Fruit fly (Drosophila melanogaster) whole organism, embryonic: ENCODE results near the gene MED14.
A peak's percentile ranks its signal among the peaks of the same experiment; 100 is the strongest.

Source experiments
- Bgb ChIP-seq: fragments of 200-800 bp; sonication (Bioruptor generic); IDR thresholded peaks from 2 replicates; pipeline ENCODE4 v1.3.6; 2022; ENCODE audit warnings: missing biosample characterization, missing genetic modification characterization; ENCODE audit not compliant: partially characterized antibody
- CG1024 ChIP-seq: fragments of 200-800 bp; sonication (Bioruptor generic); IDR thresholded peaks from 2 replicates; pipeline ENCODE4 v1.3.6; 2022; ENCODE audit warnings: missing biosample characterization, missing genetic modification characterization
- CG11504 ChIP-seq: fragments of 200-800 bp; sonication (Bioruptor generic); optimal IDR thresholded peaks from 3 replicates; lab custom pipeline; 2019; ENCODE audit warnings: missing biosample characterization, mild to moderate bottlenecking, missing genetic modification characterization, moderate library complexity
- CG11560 ChIP-seq: fragments of 200-800 bp; sonication (Bioruptor generic); IDR thresholded peaks from 3 replicates; pipeline ENCODE4 v1.3.6; 2022; ENCODE audit warnings: missing biosample characterization, missing genetic modification characterization
- CG12659 ChIP-seq: fragments of 200-800 bp; sonication (Bioruptor generic); optimal IDR thresholded peaks from 3 replicates; lab custom pipeline; 2017; ENCODE audit warnings: mild to moderate bottlenecking, missing biosample characterization, missing genetic modification reagents, missing genetic modification characterization
- CG14710 ChIP-seq: fragments of 200-800 bp; sonication (Bioruptor generic); optimal IDR thresholded peaks from 3 replicates; lab custom pipeline; 2019; ENCODE audit warnings: missing biosample characterization, mild to moderate bottlenecking, missing genetic modification characterization, moderate library complexity
- CG14965 ChIP-seq: fragments of 200-800 bp; sonication (Bioruptor generic); optimal IDR thresholded peaks from 2 replicates; lab custom pipeline; 2016; ENCODE audit warnings: missing biosample characterization, missing genetic modification characterization, borderline replicate concordance
- CG16779 ChIP-seq: fragments of 200-800 bp; sonication (Bioruptor generic); IDR thresholded peaks from 2 replicates; pipeline ENCODE4 v1.3.6; 2022; ENCODE audit warnings: missing biosample characterization, missing genetic modification characterization
- CG16813 ChIP-seq: fragments of 200-800 bp; sonication (Bioruptor generic); IDR thresholded peaks from 3 replicates; pipeline ENCODE4 v1.3.6; 2022; ENCODE audit warnings: missing biosample characterization, missing genetic modification characterization; ENCODE audit not compliant: partially characterized antibody
- CG17385 ChIP-seq: fragments of 200-800 bp; sonication (Bioruptor generic); optimal IDR thresholded peaks from 3 replicates; lab custom pipeline; 2018; ENCODE audit warnings: missing biosample characterization, mild to moderate bottlenecking, missing genetic modification characterization
- CG42726 ChIP-seq: fragments of 200-800 bp; sonication (Bioruptor generic); IDR thresholded peaks from 2 replicates; pipeline ENCODE4 v1.3.6; 2022; ENCODE audit warnings: missing biosample characterization, missing genetic modification characterization; ENCODE audit not compliant: partially characterized antibody
- CG5180 ChIP-seq: fragments of 200-800 bp; sonication (Bioruptor generic); optimal IDR thresholded peaks from 3 replicates; lab custom pipeline; 2017; ENCODE audit warnings: missing biosample characterization, missing genetic modification characterization, mild to moderate bottlenecking, moderate library complexity, missing genetic modification reagents
- CG7839 ChIP-seq: fragments of 200-800 bp; sonication (Bioruptor generic); optimal IDR thresholded peaks from 3 replicates; lab custom pipeline; 2018; ENCODE audit warnings: missing biosample characterization, mild to moderate bottlenecking, missing genetic modification characterization, moderate library complexity
- CG8089 ChIP-seq: fragments of 200-800 bp; sonication (Bioruptor generic); optimal IDR thresholded peaks from 3 replicates; lab custom pipeline; 2016; ENCODE audit warnings: missing biosample characterization, missing genetic modification characterization
- CG8944 ChIP-seq: fragments of 200-800 bp; sonication (Bioruptor generic); optimal IDR thresholded peaks from 3 replicates; lab custom pipeline; 2016; ENCODE audit warnings: missing biosample characterization, missing genetic modification characterization
- Chrac-16 ChIP-seq: fragments of 200-800 bp; sonication (Bioruptor generic); optimal IDR thresholded peaks from 3 replicates; lab custom pipeline; 2016; ENCODE audit warnings: missing biosample characterization, missing genetic modification characterization
- Deaf1 ChIP-seq: fragments of 200-800 bp; optimal IDR thresholded peaks from 3 replicates; lab custom pipeline; 2019; ENCODE audit warnings: missing biosample characterization, mild to moderate bottlenecking, missing genetic modification characterization, moderate library complexity
- Dp ChIP-seq: fragments of 200-800 bp; sonication (Bioruptor generic); optimal IDR thresholded peaks from 2 replicates; lab custom pipeline; 2018; ENCODE audit warnings: missing biosample characterization, mild to moderate bottlenecking, missing genetic modification characterization, moderate library complexity
- E2f2 ChIP-seq: fragments of 200-800 bp; sonication (Bioruptor generic); IDR thresholded peaks from 2 replicates; pipeline ENCODE4 v1.3.6; 2022; ENCODE audit warnings: missing biosample characterization, missing genetic modification characterization
- Hr78 ChIP-seq, 2 experiments: fragments of 200-800 bp in 1 of 2; fragments of >200 bp in 1 of 2; sonication (Bioruptor generic) in 1 of 2; optimal IDR thresholded peaks; 2 replicates each; lab custom pipeline; 2017 to 2019; ENCODE audit warnings: missing biosample characterization in 2 of 2, missing genetic modification characterization in 2 of 2, mild to moderate bottlenecking in 1 of 2, moderate library complexity in 1 of 2
- Lhr ChIP-seq: fragments of 200-800 bp; sonication (Bioruptor generic); optimal IDR thresholded peaks from 3 replicates; lab custom pipeline; 2017; ENCODE audit warnings: mild to moderate bottlenecking, missing biosample characterization, missing genetic modification reagents, missing genetic modification characterization
- PHDP ChIP-seq: fragments of 200-800 bp; sonication (Bioruptor generic); optimal IDR thresholded peaks from 3 replicates; lab custom pipeline; 2018; ENCODE audit warnings: missing biosample characterization, mild to moderate bottlenecking, missing genetic modification characterization, moderate library complexity
- Pdp1 ChIP-seq, 2 experiments: fragments of 200-800 bp; sonication (Bioruptor generic); optimal IDR thresholded peaks; 3 replicates each; lab custom pipeline; 2016; ENCODE audit warnings: missing biosample characterization in 2 of 2, missing genetic modification characterization in 2 of 2, mild to moderate bottlenecking in 1 of 2, moderate library complexity in 1 of 2
- Taf1 ChIP-seq: fragments of 200-800 bp; sonication (Bioruptor generic); IDR thresholded peaks from 2 replicates; pipeline ENCODE4 v1.3.6; 2022; ENCODE audit warnings: missing biosample characterization, missing genetic modification characterization
- ash1 ChIP-seq: fragments of 200-800 bp; sonication (Bioruptor generic); optimal IDR thresholded peaks from 2 replicates; lab custom pipeline; 2018; ENCODE audit warnings: missing biosample characterization, mild to moderate bottlenecking, missing genetic modification characterization
- chinmo ChIP-seq: fragments of 200-800 bp; sonication (Bioruptor generic); IDR thresholded peaks from 4 replicates; pipeline ENCODE4 v1.3.6; 2022; ENCODE audit warnings: missing biosample characterization, missing genetic modification characterization; ENCODE audit not compliant: partially characterized antibody
- corto ChIP-seq: fragments of 200-800 bp; sonication (Bioruptor generic); optimal IDR thresholded peaks from 2 replicates; lab custom pipeline; 2016; ENCODE audit warnings: missing biosample characterization, mild to moderate bottlenecking, missing genetic modification characterization, moderate library complexity
- exex ChIP-seq: fragments of 200-800 bp; sonication (Bioruptor generic); optimal IDR thresholded peaks from 4 replicates; lab custom pipeline; 2018; ENCODE audit warnings: missing biosample characterization, mild to moderate bottlenecking, missing genetic modification characterization, moderate library complexity
- eyg ChIP-seq: fragments of 200-800 bp; sonication (Bioruptor generic); optimal IDR thresholded peaks from 3 replicates; lab custom pipeline; 2016; ENCODE audit warnings: missing biosample characterization, missing genetic modification characterization
- fd64A ChIP-seq: fragments of 200-800 bp; sonication (Bioruptor generic); optimal IDR thresholded peaks from 3 replicates; lab custom pipeline; 2018; ENCODE audit warnings: missing biosample characterization, mild to moderate bottlenecking, missing genetic modification characterization
- kah ChIP-seq: fragments of 200-800 bp; sonication (Bioruptor generic); optimal IDR thresholded peaks from 2 replicates; lab custom pipeline; 2018; ENCODE audit warnings: missing biosample characterization, mild to moderate bottlenecking, missing genetic modification characterization
- knrl ChIP-seq: fragments of 200-800 bp; sonication (Bioruptor generic); IDR thresholded peaks from 3 replicates; pipeline ENCODE4 v1.3.6; 2022; ENCODE audit warnings: missing biosample characterization, missing genetic modification characterization; ENCODE audit not compliant: partially characterized antibody
- oc ChIP-seq: fragments of 200-800 bp; sonication (Bioruptor generic); optimal IDR thresholded peaks from 2 replicates; lab custom pipeline; 2018; ENCODE audit warnings: missing biosample characterization, mild to moderate bottlenecking, missing genetic modification characterization, moderate library complexity
- odd ChIP-seq: fragments of 200-800 bp; sonication (Bioruptor generic); optimal IDR thresholded peaks from 2 replicates; lab custom pipeline; 2017; ENCODE audit warnings: missing biosample characterization, mild to moderate bottlenecking, missing genetic modification characterization
- p53 ChIP-seq: fragments of 200-800 bp; sonication (Bioruptor generic); optimal IDR thresholded peaks from 2 replicates; lab custom pipeline; 2016; ENCODE audit warnings: missing biosample characterization, missing genetic modification characterization
- sna ChIP-seq: fragments of 200-800 bp; sonication (Bioruptor generic); IDR thresholded peaks from 2 replicates; pipeline ENCODE4 v1.3.6; 2022; ENCODE audit warnings: missing biosample characterization, missing genetic modification characterization; ENCODE audit not compliant: partially characterized antibody
- tin ChIP-seq: fragments of 200-800 bp; sonication (Bioruptor generic); optimal IDR thresholded peaks from 3 replicates; lab custom pipeline; 2016; ENCODE audit warnings: missing biosample characterization, missing genetic modification characterization

The MED14 gene

dm6 chr3L:648155-649024 is 55.3 kb downstream of the MED14 start, which contains the start of gene Gale (continued):
- TF ChIP-seq Deaf1 (tag; lab: Kevin White, UChicago) (peak; percentile 47), kah (GFP tag; lab: Kevin White, UChicago) (no peak), Pdp1 (GFP tag; optimal IDR thresholded peaks at IDR 0.05; lab: Kevin White, UChicago) (peak in 1 of 2 experiments; percentile 41), ash1 (GFP tag; lab: Kevin White, UChicago) (no peak), CG11504 (tag; lab: Kevin White, UChicago) (peak; percentile 2), Lhr (GFP tag; lab: Kevin White, UChicago) (peak; percentile 50), exex (tag; lab: Kevin White, UChicago) (peak; percentile 32), CG11560 (tag; lab: Robert Waterston, UW) (peak; percentile 55; the same call in 2 of the 3 replicates), Dp (GFP tag; lab: Kevin White, UChicago) (peak; percentile 71), CG5180 (GFP tag; lab: Kevin White, UChicago) (no peak), CG14965 (no peak), CG7839 (tag; lab: Kevin White, UChicago) (peak; percentile 34), CG1024 (GFP tag; lab: Robert Waterston, UW) (no peak), fd64A (GFP tag; lab: Kevin White, UChicago) (no peak), CG8944 (GFP tag; lab: Kevin White, UChicago) (no peak), eyg (GFP tag; lab: Kevin White, UChicago) (no peak), CG17385 (peak; percentile 28), CG14710 (tag; lab: Kevin White, UChicago) (peak; percentile 22), knrl (GFP tag; lab: Robert Waterston, UW) (peak; percentile 71), CG16813 (GFP tag; lab: Robert Waterston, UW) (peak; percentile 65), oc (tag; lab: Kevin White, UChicago) (no peak), E2f2 (peak; percentile 88), PHDP (tag; lab: Kevin White, UChicago) (no peak), CG16779 (GFP tag; lab: Robert Waterston, UW) (no peak), CG42726 (GFP tag; lab: Robert Waterston, UW) (peak; percentile 45; the same call in 1 of the 2 replicates), corto (GFP tag; lab: Kevin White, UChicago) (no peak), tin (no peak), Bgb (peak; percentile 75), sna (GFP tag; lab: Robert Waterston, UW) (peak; percentile 48; the same call in 1 of the 2 replicates), chinmo (GFP tag; lab: Robert Waterston, UW) (peak; percentile 97), CG12659 (GFP tag; lab: Kevin White, UChicago) (peak; percentile 26), Chrac-16 (GFP tag; lab: Kevin White, UChicago) (no peak), Taf1 (GFP tag; lab: Robert Waterston, UW) (no peak), Hr78 (GFP tag; optimal IDR thresholded peaks at IDR 0.05; lab: Kevin White, UChicago) (peak in 1 of 2 experiments; percentile 96), p53 (no peak), odd (GFP tag; lab: Kevin White, UChicago) (no peak), CG8089 (no peak)
